Fruit fly (Drosophila melanogaster): ENCODE measurements around the gene CG3168.

CG3168 gene

dm6 chrX:6776274-6776673 lies 36.5 kb upstream of the CG3168 start:
- TF ChIP-seq CG7045 (GFP tag; optimal IDR thresholded peaks at IDR 0.05) (no peak), CG33017 (tag; optimal IDR thresholded peaks at IDR 0.05) (no peak), ovo (GFP tag; optimal IDR thresholded peaks at IDR 0.05) (no peak), tj (GFP tag; optimal IDR thresholded peaks at IDR 0.05) (no peak)

DNA sequence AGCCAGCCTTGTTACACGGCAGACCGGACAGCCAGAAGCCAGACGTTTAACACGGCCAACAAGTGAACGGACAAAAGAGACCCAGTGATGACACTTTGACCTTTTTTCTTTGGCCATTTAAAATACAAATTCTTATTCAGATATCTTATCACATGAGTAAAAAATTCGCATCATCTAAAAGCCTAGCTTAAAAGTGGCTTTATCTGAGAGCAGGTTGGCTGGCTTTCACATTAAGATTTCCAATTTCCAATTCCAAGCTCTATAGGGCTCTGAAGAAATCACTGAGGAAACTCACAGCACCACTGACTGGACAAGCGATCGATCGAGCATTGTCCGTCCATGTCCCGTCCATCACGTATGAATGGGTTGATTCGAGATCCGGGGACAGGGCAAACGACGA lies 35.8 kb upstream of the CG3168 start:
- TF ChIP-seq CG1620 (GFP tag; optimal IDR thresholded peaks at IDR 0.05) (no peak), kay (GFP tag; ENCODE audit: borderline replicate concordance) (no peak), CG7101 (tag; optimal IDR thresholded peaks at IDR 0.05) (no peak), CG7045 (GFP tag; optimal IDR thresholded peaks at IDR 0.05) (no peak), CG14711 (tag; optimal IDR thresholded peaks at IDR 0.05) (no peak), CG5204 (GFP tag; optimal IDR thresholded peaks at IDR 0.05) (no peak), Hr96 (GFP tag; optimal IDR thresholded peaks at IDR 0.05) (no peak), tj (GFP tag; optimal IDR thresholded peaks at IDR 0.05) (no peak), cic (GFP tag; optimal IDR thresholded peaks at IDR 0.05) (no peak), Clk (GFP tag; optimal IDR thresholded peaks at IDR 0.05) (no peak), ovo (GFP tag; optimal IDR thresholded peaks at IDR 0.05) (no peak), CG12768 (GFP tag; optimal IDR thresholded peaks at IDR 0.05) (no peak)

DNA sequence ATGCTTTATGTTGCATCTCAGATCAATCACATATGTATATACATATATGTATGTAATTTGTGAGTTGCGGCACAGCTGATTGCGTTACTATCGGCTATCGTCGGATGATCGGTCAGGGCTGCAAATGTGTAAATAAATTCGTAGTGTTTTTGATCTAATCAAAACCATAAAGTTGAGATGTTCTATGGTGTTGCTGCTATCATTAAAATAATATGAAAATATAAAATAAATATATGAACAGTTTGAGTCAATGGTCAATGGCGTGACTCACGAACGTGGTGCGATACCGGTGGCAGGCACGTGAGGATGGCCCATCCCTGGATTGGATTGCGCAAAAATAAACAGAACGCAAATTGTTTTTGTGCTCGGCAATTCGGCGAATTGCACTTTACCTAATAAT lies 31.1 kb upstream of the CG3168 start, which contains the start of gene Coq7:
Coq7 (plus strand) TSS at position 302 of the 400 bp plus-strand sequence.
- TF ChIP-seq Crg-1 (GFP tag; optimal IDR thresholded peaks at IDR 0.05): peak; percentile 78
- TF ChIP-seq cic (GFP tag; optimal IDR thresholded peaks at IDR 0.05): peak; percentile 26
- peak; percentile 85 for TF ChIP-seq ovo (GFP tag; optimal IDR thresholded peaks at IDR 0.05)
- peak; percentile 89 for TF ChIP-seq Mnt (GFP tag; optimal IDR thresholded peaks at IDR 0.05)
- TF ChIP-seq CG33017 (tag; optimal IDR thresholded peaks at IDR 0.05): peak; percentile 78
- peak; percentile 92 for TF ChIP-seq bab1 (GFP tag; optimal IDR thresholded peaks at IDR 0.05)
- peak; percentile 70 for TF ChIP-seq CG7045 (GFP tag; optimal IDR thresholded peaks at IDR 0.05)
- peak; percentile 90 for TF ChIP-seq CG7101 (tag; optimal IDR thresholded peaks at IDR 0.05)
- peak; percentile 77 for TF ChIP-seq CG1620 (GFP tag; optimal IDR thresholded peaks at IDR 0.05)
- TF ChIP-seq CG11617 (GFP tag; optimal IDR thresholded peaks at IDR 0.05): peak; percentile 86
- TF ChIP-seq CG14711 (tag; optimal IDR thresholded peaks at IDR 0.05): peak; percentile 85
- TF ChIP-seq Hr96 (GFP tag; optimal IDR thresholded peaks at IDR 0.05): peak; percentile 78
- TF ChIP-seq CG12768 (GFP tag; optimal IDR thresholded peaks at IDR 0.05): peak; percentile 73
- peak; percentile 74 for TF ChIP-seq tj (GFP tag; optimal IDR thresholded peaks at IDR 0.05)
- TF ChIP-seq Clk (GFP tag; optimal IDR thresholded peaks at IDR 0.05): peak; percentile 42
- TF ChIP-seq pad (GFP tag; optimal IDR thresholded peaks at IDR 0.05): peak; percentile 72
- no peak for TF ChIP-seq CG5204 (GFP tag; optimal IDR thresholded peaks at IDR 0.05)
- no peak for TF ChIP-seq kay (GFP tag; ENCODE audit: borderline replicate concordance)
- no peak for TF ChIP-seq toe (GFP tag; optimal IDR thresholded peaks at IDR 0.05)
- no peak for TF ChIP-seq cnc (optimal IDR thresholded peaks at IDR 0.05)

DNA sequence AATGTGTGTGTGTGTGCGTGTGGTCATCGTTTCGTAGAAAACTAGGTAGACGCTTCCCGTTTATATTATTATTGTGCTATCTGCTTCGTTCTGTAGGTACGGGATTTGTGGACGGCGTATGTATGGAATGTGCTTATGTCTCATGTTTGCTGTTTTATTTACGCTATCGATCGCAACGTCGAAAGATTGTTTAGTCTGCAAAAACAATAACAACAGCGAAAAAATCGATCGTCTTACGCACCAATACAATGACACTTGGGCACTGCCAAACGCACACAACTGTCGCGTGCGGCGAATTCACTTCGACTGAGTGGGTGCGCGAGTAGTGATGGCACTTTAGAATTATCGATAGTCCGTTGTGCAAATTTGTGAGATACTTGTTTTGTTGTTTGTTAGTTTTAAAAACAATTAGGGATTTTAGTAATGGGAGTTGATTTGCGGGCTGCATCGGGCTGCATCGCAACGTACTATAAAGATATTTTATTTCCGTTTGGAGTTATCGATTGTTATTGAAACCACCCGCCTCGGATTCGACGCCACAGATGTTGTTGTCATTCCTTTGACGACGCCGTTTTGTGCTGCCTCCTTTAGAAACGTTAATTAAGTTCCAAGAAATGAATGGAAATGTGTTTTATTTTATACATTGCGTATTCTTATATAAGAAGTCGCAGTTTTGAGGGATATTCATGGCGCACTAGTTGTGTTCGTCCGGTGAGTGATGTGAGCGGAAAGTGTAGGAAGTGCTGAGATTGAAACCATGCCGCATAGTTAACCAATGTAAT lies 19.6 kb upstream of the CG3168 start:
- TF ChIP-seq CG11617 (GFP tag; optimal IDR thresholded peaks at IDR 0.05) (peak; percentile 8), CG33017 (tag; optimal IDR thresholded peaks at IDR 0.05) (no peak), toe (GFP tag; optimal IDR thresholded peaks at IDR 0.05) (no peak), Mnt (GFP tag; optimal IDR thresholded peaks at IDR 0.05) (no peak), bab1 (GFP tag; optimal IDR thresholded peaks at IDR 0.05) (peak; percentile 18), ovo (GFP tag; optimal IDR thresholded peaks at IDR 0.05) (no peak), tj (GFP tag; optimal IDR thresholded peaks at IDR 0.05) (peak; percentile 59), Crg-1 (GFP tag; optimal IDR thresholded peaks at IDR 0.05) (peak; percentile 39), cic (GFP tag; optimal IDR thresholded peaks at IDR 0.05) (peak; percentile 37), CG12768 (GFP tag; optimal IDR thresholded peaks at IDR 0.05) (no peak), CG7101 (tag; optimal IDR thresholded peaks at IDR 0.05) (peak; percentile 22)

DNA sequence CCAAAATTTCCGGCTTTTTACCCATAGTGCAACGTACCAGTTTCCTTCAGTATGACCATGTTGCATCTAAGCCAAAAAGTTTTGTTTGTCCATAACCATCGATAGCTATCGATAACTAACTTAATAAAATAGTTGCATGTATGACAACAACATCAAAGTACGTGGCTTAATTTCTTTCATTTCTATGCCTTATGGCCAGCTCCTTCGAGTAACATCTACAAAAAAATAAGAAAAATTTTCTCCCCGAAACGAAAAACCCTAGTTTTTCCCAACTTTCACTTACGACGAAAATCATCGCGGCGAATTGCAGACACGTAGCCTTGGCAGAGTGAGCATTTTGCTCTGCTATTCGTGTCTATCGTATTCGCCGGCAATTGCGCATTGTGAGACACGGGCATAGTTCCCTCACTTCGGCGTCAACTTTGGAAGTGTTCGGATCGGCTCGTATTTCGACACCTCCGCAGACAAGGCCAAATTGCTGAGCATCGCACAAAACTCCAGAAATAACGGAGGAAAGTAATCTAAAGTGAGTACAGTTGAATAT lies 16.5 kb upstream of the CG3168 start, which contains the start of gene sov:
sov (plus strand) TSS at position 148 of the 544 bp plus-strand sequence.
- TF ChIP-seq toe (GFP tag; optimal IDR thresholded peaks at IDR 0.05): peak; percentile 6
- no peak for TF ChIP-seq pad (GFP tag; optimal IDR thresholded peaks at IDR 0.05)
- no peak for TF ChIP-seq CG7045 (GFP tag; optimal IDR thresholded peaks at IDR 0.05)
- no peak for TF ChIP-seq CG7101 (tag; optimal IDR thresholded peaks at IDR 0.05)
- TF ChIP-seq CG11617 (GFP tag; optimal IDR thresholded peaks at IDR 0.05): peak; percentile 16
- TF ChIP-seq Mnt (GFP tag; optimal IDR thresholded peaks at IDR 0.05): no peak
- TF ChIP-seq CG14711 (tag; optimal IDR thresholded peaks at IDR 0.05): no peak
- peak; percentile 34 for TF ChIP-seq ovo (GFP tag; optimal IDR thresholded peaks at IDR 0.05)
- no peak for TF ChIP-seq Clk (GFP tag; optimal IDR thresholded peaks at IDR 0.05)
- no peak for TF ChIP-seq CG1620 (GFP tag; optimal IDR thresholded peaks at IDR 0.05)
- no peak for TF ChIP-seq kay (GFP tag; ENCODE audit: borderline replicate concordance)
- TF ChIP-seq Crg-1 (GFP tag; optimal IDR thresholded peaks at IDR 0.05): peak; percentile 23
- peak; percentile 79 for TF ChIP-seq tj (GFP tag; optimal IDR thresholded peaks at IDR 0.05)
- no peak for TF ChIP-seq cic (GFP tag; optimal IDR thresholded peaks at IDR 0.05)
- TF ChIP-seq cnc (optimal IDR thresholded peaks at IDR 0.05): no peak

DNA sequence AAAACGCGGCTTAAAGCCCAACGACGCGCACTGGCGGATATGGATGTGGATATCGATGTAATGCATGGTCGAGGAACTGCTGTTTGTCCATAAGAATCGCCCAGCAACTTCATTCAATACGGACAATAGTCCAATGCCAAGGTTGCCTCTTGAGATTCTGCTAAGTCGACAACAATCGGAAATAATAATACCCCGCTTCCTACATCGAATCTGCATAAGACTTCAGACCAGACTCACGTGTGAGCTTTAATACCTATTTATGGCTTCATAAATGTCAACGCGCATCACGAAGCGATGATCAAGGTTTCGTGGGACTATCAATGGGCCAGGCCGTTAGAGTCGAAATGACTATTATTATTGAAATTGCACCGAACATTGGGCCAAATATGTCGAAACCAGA lies 12.2 kb upstream of the CG3168 start:
- no peak for TF ChIP-seq CG14711 (tag; optimal IDR thresholded peaks at IDR 0.05)
- TF ChIP-seq CG7045 (GFP tag; optimal IDR thresholded peaks at IDR 0.05): no peak
- TF ChIP-seq Mnt (GFP tag; optimal IDR thresholded peaks at IDR 0.05): no peak
- no peak for TF ChIP-seq CG1620 (GFP tag; optimal IDR thresholded peaks at IDR 0.05)
- TF ChIP-seq Hr96 (GFP tag; optimal IDR thresholded peaks at IDR 0.05): no peak
- TF ChIP-seq CG11617 (GFP tag; optimal IDR thresholded peaks at IDR 0.05): no peak
- TF ChIP-seq cic (GFP tag; optimal IDR thresholded peaks at IDR 0.05): no peak
- no peak for TF ChIP-seq pad (GFP tag; optimal IDR thresholded peaks at IDR 0.05)
- no peak for TF ChIP-seq cnc (optimal IDR thresholded peaks at IDR 0.05)
- TF ChIP-seq CG7101 (tag; optimal IDR thresholded peaks at IDR 0.05): no peak
- TF ChIP-seq ovo (GFP tag; optimal IDR thresholded peaks at IDR 0.05): no peak
- TF ChIP-seq kay (GFP tag; ENCODE audit: borderline replicate concordance): no peak
- TF ChIP-seq tj (GFP tag; optimal IDR thresholded peaks at IDR 0.05): no peak
- TF ChIP-seq CG33017 (tag; optimal IDR thresholded peaks at IDR 0.05): no peak
- TF ChIP-seq Clk (GFP tag; optimal IDR thresholded peaks at IDR 0.05): no peak
